Fruit fly (Drosophila melanogaster) whole organism, embryonic: ENCODE data around the gene CG8119.

Experiments
- ATbp ChIP-seq: fragments of 200-800 bp; sonication (Bioruptor generic); optimal IDR thresholded peaks from 2 replicates; lab custom pipeline; 2017; ENCODE audit warnings: missing biosample characterization, mild to moderate bottlenecking, missing genetic modification characterization, missing genetic modification reagents
- CG14050 ChIP-seq: fragments of 200-800 bp; sonication (Bioruptor generic); IDR thresholded peaks from 3 replicates; pipeline ENCODE4 v1.3.6; 2022; ENCODE audit warnings: missing biosample characterization, missing genetic modification characterization
- CG15601 ChIP-seq: fragments of 200-800 bp; sonication (Bioruptor generic); optimal IDR thresholded peaks from 3 replicates; lab custom pipeline; 2019; ENCODE audit warnings: missing biosample characterization, mild to moderate bottlenecking, missing genetic modification characterization, moderate library complexity
- CG1792 ChIP-seq: fragments of 200-800 bp; sonication (Bioruptor generic); optimal IDR thresholded peaks from 2 replicates; lab custom pipeline; 2016; ENCODE audit warnings: missing biosample characterization, missing genetic modification characterization
- CG18619 ChIP-seq: fragments of 200-800 bp; sonication (Bioruptor generic); optimal IDR thresholded peaks from 3 replicates; lab custom pipeline; 2017; ENCODE audit warnings: missing biosample characterization, mild to moderate bottlenecking, missing genetic modification characterization
- CG2116 ChIP-seq: fragments of 200-800 bp; sonication (Bioruptor generic); optimal IDR thresholded peaks from 3 replicates; lab custom pipeline; 2018; ENCODE audit warnings: missing biosample characterization, mild to moderate bottlenecking, missing genetic modification characterization
- CG2712 ChIP-seq: fragments of 200-800 bp; optimal IDR thresholded peaks from 3 replicates; lab custom pipeline; 2019; ENCODE audit warnings: missing biosample characterization, mild to moderate bottlenecking, missing genetic modification characterization, moderate library complexity
- CG33557 ChIP-seq: fragments of 200-800 bp; sonication (Bioruptor generic); optimal IDR thresholded peaks from 2 replicates; lab custom pipeline; 2019; ENCODE audit warnings: missing biosample characterization, mild to moderate bottlenecking, missing genetic modification characterization, moderate library complexity
- CG43689 ChIP-seq: fragments of 200-800 bp; sonication (Bioruptor generic); IDR thresholded peaks from 2 replicates; pipeline ENCODE4 v1.3.6; 2022; ENCODE audit warnings: missing biosample characterization, missing genetic modification characterization
- CG4707 ChIP-seq: fragments of 200-800 bp; sonication (Bioruptor generic); optimal IDR thresholded peaks from 2 replicates; lab custom pipeline; 2018; ENCODE audit warnings: missing biosample characterization, mild to moderate bottlenecking, missing genetic modification characterization, moderate library complexity
- CG7271 ChIP-seq: fragments of 200-800 bp; sonication (Bioruptor generic); optimal IDR thresholded peaks from 2 replicates; lab custom pipeline; 2018; ENCODE audit warnings: missing biosample characterization, mild to moderate bottlenecking, missing genetic modification characterization, moderate library complexity
- CG8765 ChIP-seq: fragments of 200-800 bp; sonication (Bioruptor generic); IDR thresholded peaks from 2 replicates; pipeline ENCODE4 v1.3.6; 2022; ENCODE audit warnings: missing biosample characterization, missing genetic modification characterization
- CG9797 ChIP-seq: fragments of 200-800 bp; sonication (Bioruptor generic); optimal IDR thresholded peaks from 3 replicates; lab custom pipeline; 2018; ENCODE audit warnings: missing biosample characterization, mild to moderate bottlenecking, missing genetic modification characterization
- CG9932 ChIP-seq: fragments of 200-800 bp; sonication (Bioruptor generic); IDR thresholded peaks from 2 replicates; pipeline ENCODE4 v1.3.6; 2022; ENCODE audit warnings: missing biosample characterization, missing genetic modification characterization
- CoRest ChIP-seq: fragments of 200-800 bp; sonication (Bioruptor generic); optimal IDR thresholded peaks from 3 replicates; lab custom pipeline; 2018; ENCODE audit warnings: missing biosample characterization, mild to moderate bottlenecking, missing genetic modification characterization, moderate library complexity
- Drgx ChIP-seq: fragments of 200-800 bp; sonication (Bioruptor generic); IDR thresholded peaks from 2 replicates; pipeline ENCODE4 v1.3.6; 2022; ENCODE audit warnings: missing biosample characterization, missing genetic modification characterization
- ERR ChIP-seq: fragments of 200-800 bp; sonication (Bioruptor generic); optimal IDR thresholded peaks from 2 replicates; lab custom pipeline; 2016; ENCODE audit warnings: missing biosample characterization, missing genetic modification characterization
- HLHmδ ChIP-seq: fragments of 200-800 bp; sonication (Bioruptor generic); optimal IDR thresholded peaks from 2 replicates; lab custom pipeline; 2018; ENCODE audit warnings: missing biosample characterization, mild to moderate bottlenecking, missing genetic modification characterization, moderate library complexity
- Hmr ChIP-seq: fragments of 200-800 bp; sonication (Bioruptor generic); optimal IDR thresholded peaks from 3 replicates; lab custom pipeline; 2017; ENCODE audit warnings: mild to moderate bottlenecking, missing biosample characterization, missing genetic modification reagents, missing genetic modification characterization
- Jarid2 ChIP-seq: fragments of 200-800 bp; sonication (Bioruptor generic); optimal IDR thresholded peaks from 3 replicates; lab custom pipeline; 2017; ENCODE audit warnings: mild to moderate bottlenecking, missing biosample characterization, missing genetic modification reagents, missing genetic modification characterization
- NfI ChIP-seq: fragments of 200-800 bp; sonication (Bioruptor generic); optimal IDR thresholded peaks from 3 replicates; lab custom pipeline; 2018; ENCODE audit warnings: missing biosample characterization, mild to moderate bottlenecking, missing genetic modification characterization, moderate library complexity
- PHDP ChIP-seq: fragments of 200-800 bp; sonication (Bioruptor generic); optimal IDR thresholded peaks from 3 replicates; lab custom pipeline; 2018; ENCODE audit warnings: missing biosample characterization, mild to moderate bottlenecking, missing genetic modification characterization, moderate library complexity
- Ptx1 ChIP-seq: fragments of 200-800 bp; sonication (Bioruptor generic); IDR thresholded peaks from 2 replicates; pipeline ENCODE4 v1.3.6; 2022; ENCODE audit warnings: missing biosample characterization, missing genetic modification characterization
- Sin3A ChIP-seq: fragments of >200 bp; optimal IDR thresholded peaks from 2 replicates; lab custom pipeline; 2018
- Stat92E ChIP-seq, 3 experiments: fragments of >200 bp in 2 of 3; fragments of 200-800 bp in 1 of 3; sonication (Bioruptor generic) in 1 of 3; optimal IDR thresholded peaks; 2 replicates each; lab custom pipeline; 2017 to 2019; ENCODE audit warnings: missing biosample characterization in 3 of 3, missing genetic modification characterization in 3 of 3, mild to moderate bottlenecking in 1 of 3, moderate library complexity in 1 of 3
- Trl ChIP-seq, 3 experiments: fragments of >200 bp in 2 of 3; fragments of 200-800 bp in 1 of 3; sonication (Bioruptor generic) in 1 of 3; optimal IDR thresholded peaks; 2 replicates in 1 of 3; 3 replicates in 2 of 3; lab custom pipeline; 2016 to 2017; ENCODE audit warnings: missing biosample characterization in 1 of 3, missing genetic modification characterization in 1 of 3
- ac ChIP-seq: fragments of 200-800 bp; sonication (Bioruptor generic); optimal IDR thresholded peaks from 3 replicates; lab custom pipeline; 2017; ENCODE audit warnings: missing biosample characterization, mild to moderate bottlenecking, missing genetic modification characterization
- cas ChIP-seq: fragments of 200-800 bp; sonication (Bioruptor generic); IDR thresholded peaks from 2 replicates; pipeline ENCODE4 v1.3.6; 2022; ENCODE audit warnings: missing biosample characterization, missing genetic modification characterization
- caup ChIP-seq: fragments of 200-800 bp; sonication (Bioruptor generic); optimal IDR thresholded peaks from 3 replicates; lab custom pipeline; 2017; ENCODE audit warnings: missing biosample characterization, mild to moderate bottlenecking, missing genetic modification characterization, moderate library complexity; ENCODE audit not compliant: severe bottlenecking
- corto ChIP-seq: fragments of 200-800 bp; sonication (Bioruptor generic); optimal IDR thresholded peaks from 2 replicates; lab custom pipeline; 2016; ENCODE audit warnings: missing biosample characterization, mild to moderate bottlenecking, missing genetic modification characterization, moderate library complexity
- da ChIP-seq: fragments of 200-800 bp; sonication (Bioruptor generic); optimal IDR thresholded peaks from 2 replicates; lab custom pipeline; 2016; ENCODE audit warnings: missing biosample characterization, missing genetic modification characterization
- esg ChIP-seq: fragments of 200-800 bp; sonication (Bioruptor generic); conservative IDR thresholded peaks from 2 replicates; pipeline ENCODE4 v1.3.6; 2022; ENCODE audit warnings: missing biosample characterization, missing genetic modification characterization
- ewg ChIP-seq: fragments of 200-800 bp; sonication (Bioruptor generic); optimal IDR thresholded peaks from 3 replicates; lab custom pipeline; 2017; ENCODE audit warnings: mild to moderate bottlenecking, missing biosample characterization, missing genetic modification reagents, missing genetic modification characterization
- gce ChIP-seq: fragments of 200-800 bp; sonication (Bioruptor generic); IDR thresholded peaks from 3 replicates; pipeline ENCODE4 v1.3.6; 2022; ENCODE audit warnings: missing biosample characterization, missing genetic modification characterization
- hb ChIP-seq: fragments of 200-800 bp; sonication (Bioruptor generic); IDR thresholded peaks from 3 replicates; pipeline ENCODE4 v1.3.6; 2022; ENCODE audit warnings: missing biosample characterization, missing genetic modification characterization; ENCODE audit not compliant: partially characterized antibody
- jing ChIP-seq: fragments of 200-800 bp; sonication (Bioruptor generic); optimal IDR thresholded peaks from 2 replicates; lab custom pipeline; 2018; ENCODE audit warnings: missing biosample characterization, mild to moderate bottlenecking, missing genetic modification characterization
- lab ChIP-seq: fragments of 200-800 bp; sonication (Bioruptor generic); optimal IDR thresholded peaks from 3 replicates; lab custom pipeline; 2017; ENCODE audit warnings: missing biosample characterization, missing genetic modification characterization, mild to moderate bottlenecking, moderate library complexity, missing genetic modification reagents
- mirr ChIP-seq: fragments of 200-800 bp; sonication (Bioruptor generic); optimal IDR thresholded peaks from 3 replicates; lab custom pipeline; 2018; ENCODE audit warnings: missing biosample characterization, mild to moderate bottlenecking, missing genetic modification characterization
- mld ChIP-seq: fragments of 200-800 bp; sonication (Bioruptor generic); IDR thresholded peaks from 3 replicates; pipeline ENCODE4 v1.3.6; 2022; ENCODE audit warnings: missing biosample characterization, missing genetic modification characterization; ENCODE audit not compliant: partially characterized antibody
- nerfin-1 ChIP-seq: fragments of 200-800 bp; sonication (Bioruptor generic); optimal IDR thresholded peaks from 3 replicates; lab custom pipeline; 2019; ENCODE audit warnings: missing biosample characterization, mild to moderate bottlenecking, missing genetic modification characterization, moderate library complexity
- nmo ChIP-seq: fragments of 200-800 bp; sonication (Bioruptor generic); optimal IDR thresholded peaks from 2 replicates; lab custom pipeline; 2018; ENCODE audit warnings: missing biosample characterization, mild to moderate bottlenecking, missing genetic modification characterization, moderate library complexity
- nom ChIP-seq: fragments of 200-800 bp; sonication (Bioruptor generic); optimal IDR thresholded peaks from 2 replicates; lab custom pipeline; 2017; ENCODE audit warnings: missing biosample characterization, missing genetic modification characterization, mild to moderate bottlenecking, moderate library complexity, missing genetic modification reagents
- pita ChIP-seq: fragments of 200-800 bp; sonication (Bioruptor generic); optimal IDR thresholded peaks from 2 replicates; lab custom pipeline; 2017; ENCODE audit warnings: missing biosample characterization, mild to moderate bottlenecking, missing genetic modification characterization
- sens ChIP-seq: fragments of 200-800 bp; sonication (Bioruptor generic); peaks from one replicate; lab custom pipeline; 2016; ENCODE audit warnings: missing biosample characterization, missing genetic modification characterization
- sqz ChIP-seq: fragments of 200-800 bp; sonication (Bioruptor generic); optimal IDR thresholded peaks from 3 replicates; lab custom pipeline; 2018; ENCODE audit warnings: missing biosample characterization, mild to moderate bottlenecking, missing genetic modification characterization
- usp ChIP-seq: fragments of >200 bp; optimal IDR thresholded peaks from 2 replicates; lab custom pipeline; 2017; ENCODE audit warnings: missing biosample characterization, missing genetic modification characterization
- vfl ChIP-seq: fragments of 200-800 bp; sonication (Bioruptor generic); optimal IDR thresholded peaks from 2 replicates; lab custom pipeline; 2016; ENCODE audit warnings: missing biosample characterization, missing genetic modification characterization
- zf30C ChIP-seq: fragments of 200-800 bp; sonication (Bioruptor generic); optimal IDR thresholded peaks from 3 replicates; lab custom pipeline; 2018; ENCODE audit warnings: missing biosample characterization, mild to moderate bottlenecking, missing genetic modification characterization

CG8119 gene

dm6 chrX:15674337-15674736 lies 12.0 kb downstream of the CG8119 start (continued):
- TF ChIP-seq PHDP (tag; lab: Kevin White, UChicago) = no peak

- TF ChIP-seq esg (GFP tag; lab: Robert Waterston, UW) (no peak), Drgx (GFP tag; lab: Robert Waterston, UW) (0 out of 2 replicates have a peak, but pooled peaks have one; percentile 22), da (no peak), gce (GFP tag; lab: Robert Waterston, UW) (no peak), nom (GFP tag; lab: Kevin White, UChicago) (peak; percentile 74), mld (no peak), jing (no peak), CoRest (tag; lab: Kevin White, UChicago) (no peak), CG4707 (GFP tag; lab: Kevin White, UChicago) (peak; percentile 10), CG2712 (no peak), ac (GFP tag; lab: Kevin White, UChicago) (peak; percentile 9), CG43689 (GFP tag; lab: Robert Waterston, UW) (no peak), sqz (GFP tag; lab: Kevin White, UChicago) (no peak), mirr (GFP tag; lab: Kevin White, UChicago) (no peak), CG1792 (no peak), nmo (GFP tag; lab: Kevin White, UChicago) (no peak), caup (GFP tag; lab: Kevin White, UChicago) (no peak), Ptx1 (GFP tag; lab: Robert Waterston, UW) (no peak), CG18619 (GFP tag; lab: Kevin White, UChicago) (no peak), ATbp (GFP tag; lab: Kevin White, UChicago) (no peak), Jarid2 (GFP tag; lab: Kevin White, UChicago) (peak; percentile 80), usp (GFP tag; lab: Kevin White, UChicago) (no peak), CG7271 (tag; lab: Kevin White, UChicago) (no peak), CG15601 (tag; lab: Kevin White, UChicago) (peak; percentile 100), ERR (GFP tag; lab: Kevin White, UChicago) (no peak), Trl (optimal IDR thresholded peaks at IDR 0.05; lab: Kevin White, UChicago) (peak in 1 of 2 experiments; percentile 74), Trl (GFP tag; optimal IDR thresholded peaks at IDR 0.05; lab: Kevin White, UChicago) (no peak), nerfin-1 (peak; percentile 75), corto (GFP tag; lab: Kevin White, UChicago) (no peak), pita (GFP tag; lab: Kevin White, UChicago) (no peak), Hmr (GFP tag; lab: Kevin White, UChicago) (no peak), CG33557 (GFP tag; lab: Kevin White, UChicago) (peak; percentile 9), vfl (GFP tag; lab: Kevin White, UChicago) (no peak), cas (no peak), sens (GFP tag; lab: Kevin White, UChicago) (peak; percentile 72), CG14050 (no peak), Sin3A (lab: Kevin White, UChicago) (no peak), CG2116 (GFP tag; lab: Kevin White, UChicago) (no peak), CG9932 (GFP tag; lab: Robert Waterston, UW) (no peak), lab (GFP tag; lab: Kevin White, UChicago) (no peak), zf30C (GFP tag; lab: Kevin White, UChicago) (peak; percentile 25), Stat92E (GFP tag; optimal IDR thresholded peaks at IDR 0.05; lab: Kevin White, UChicago) (no peak), hb (GFP tag; lab: Robert Waterston, UW) (no peak), HLHmδ (GFP tag; lab: Kevin White, UChicago) (peak; percentile 87), NfI (GFP tag; lab: Kevin White, UChicago) (no peak), ewg (GFP tag; lab: Kevin White, UChicago) (peak; percentile 39), CG9797 (GFP tag; lab: Kevin White, UChicago) (no peak), CG8765 (no peak)
These were observed 12.9 kb downstream of the CG8119 start, which contains the start of gene CG12708 for dm6 chrX:15675294-15675693. CG12708 (plus strand) TSS chrX:15675476.
